Fruit fly (Drosophila melanogaster) whole organism, adult: ENCODE data around the gene Edg91.

Experiments used
- CG12768 ChIP-seq: fragments of 200-800 bp; sonication (Bioruptor generic); optimal IDR thresholded peaks from 2 replicates; lab custom pipeline; 2017; ENCODE audit warnings: missing biosample characterization, missing genetic modification characterization, mild to moderate bottlenecking, moderate library complexity, missing genetic modification reagents
- CG14711 ChIP-seq: fragments of 200-800 bp; sonication (Bioruptor generic); optimal IDR thresholded peaks from 2 replicates; lab custom pipeline; 2018; ENCODE audit warnings: missing biosample characterization, mild to moderate bottlenecking, missing genetic modification characterization, moderate library complexity
- CG1620 ChIP-seq: fragments of 200-800 bp; sonication (Bioruptor generic); optimal IDR thresholded peaks from 2 replicates; lab custom pipeline; 2016; ENCODE audit warnings: missing biosample characterization, missing genetic modification characterization
- CG33017 ChIP-seq: fragments of 200-800 bp; sonication (Bioruptor generic); optimal IDR thresholded peaks from 2 replicates; lab custom pipeline; 2018; ENCODE audit warnings: missing biosample characterization, mild to moderate bottlenecking, missing genetic modification characterization, moderate library complexity
- CG5204 ChIP-seq: fragments of 200-800 bp; sonication (Bioruptor generic); optimal IDR thresholded peaks from 2 replicates; lab custom pipeline; 2016; ENCODE audit warnings: missing biosample characterization, missing genetic modification characterization
- CG7045 ChIP-seq: fragments of 200-800 bp; sonication (Bioruptor generic); optimal IDR thresholded peaks from 2 replicates; lab custom pipeline; 2017; ENCODE audit warnings: missing biosample characterization, mild to moderate bottlenecking, missing genetic modification characterization
- CG7101 ChIP-seq: fragments of 200-800 bp; sonication (Bioruptor generic); optimal IDR thresholded peaks from 2 replicates; lab custom pipeline; 2018; ENCODE audit warnings: missing biosample characterization, mild to moderate bottlenecking, missing genetic modification characterization, moderate library complexity
- Clk ChIP-seq: fragments of 200-800 bp; sonication (Bioruptor generic); optimal IDR thresholded peaks from 2 replicates; lab custom pipeline; 2017; ENCODE audit warnings: missing biosample characterization, missing genetic modification characterization
- Crg-1 ChIP-seq: fragments of 200-800 bp; sonication (Bioruptor generic); optimal IDR thresholded peaks from 2 replicates; lab custom pipeline; 2016; ENCODE audit warnings: missing biosample characterization, missing genetic modification characterization
- Hr96 ChIP-seq: fragments of 200-800 bp; sonication (Bioruptor generic); optimal IDR thresholded peaks from 2 replicates; lab custom pipeline; 2016; ENCODE audit warnings: missing biosample characterization, missing genetic modification characterization
- Mnt ChIP-seq: fragments of 200-800 bp; sonication (Bioruptor generic); optimal IDR thresholded peaks from 2 replicates; lab custom pipeline; 2016; ENCODE audit warnings: missing biosample characterization, mild to moderate bottlenecking, missing genetic modification characterization
- bab1 ChIP-seq: fragments of 200-800 bp; sonication (Bioruptor generic); optimal IDR thresholded peaks from 3 replicates; lab custom pipeline; 2019; ENCODE audit warnings: missing biosample characterization, mild to moderate bottlenecking, missing genetic modification characterization, moderate library complexity
- cic ChIP-seq: fragments of 200-800 bp; sonication (Bioruptor generic); optimal IDR thresholded peaks from 2 replicates; lab custom pipeline; 2017; ENCODE audit warnings: missing biosample characterization, mild to moderate bottlenecking, missing genetic modification characterization, moderate library complexity
- cnc ChIP-seq, 2 experiments: fragments of >200 bp; optimal IDR thresholded peaks; 2 replicates each; lab custom pipeline; 2017
- kay ChIP-seq: fragments of 200-800 bp; sonication (Bioruptor generic); peaks from one replicate; lab custom pipeline; 2016; ENCODE audit warnings: missing biosample characterization, missing genetic modification characterization, borderline replicate concordance
- ovo ChIP-seq: fragments of 200-800 bp; sonication (Bioruptor generic); optimal IDR thresholded peaks from 2 replicates; lab custom pipeline; 2016; ENCODE audit warnings: missing biosample characterization, missing genetic modification characterization
- pad ChIP-seq: fragments of 200-800 bp; sonication (Bioruptor generic); optimal IDR thresholded peaks from 3 replicates; lab custom pipeline; 2017; ENCODE audit warnings: missing biosample characterization, missing genetic modification characterization, mild to moderate bottlenecking, moderate library complexity, missing genetic modification reagents
- tj ChIP-seq: fragments of 200-800 bp; sonication (Bioruptor generic); optimal IDR thresholded peaks from 3 replicates; lab custom pipeline; 2017; ENCODE audit warnings: missing biosample characterization, mild to moderate bottlenecking, missing genetic modification characterization, moderate library complexity
- toe ChIP-seq: fragments of 200-800 bp; sonication (Bioruptor generic); optimal IDR thresholded peaks from 2 replicates; lab custom pipeline; 2016; ENCODE audit warnings: missing biosample characterization, missing genetic modification characterization

Edg91 gene

DNA sequence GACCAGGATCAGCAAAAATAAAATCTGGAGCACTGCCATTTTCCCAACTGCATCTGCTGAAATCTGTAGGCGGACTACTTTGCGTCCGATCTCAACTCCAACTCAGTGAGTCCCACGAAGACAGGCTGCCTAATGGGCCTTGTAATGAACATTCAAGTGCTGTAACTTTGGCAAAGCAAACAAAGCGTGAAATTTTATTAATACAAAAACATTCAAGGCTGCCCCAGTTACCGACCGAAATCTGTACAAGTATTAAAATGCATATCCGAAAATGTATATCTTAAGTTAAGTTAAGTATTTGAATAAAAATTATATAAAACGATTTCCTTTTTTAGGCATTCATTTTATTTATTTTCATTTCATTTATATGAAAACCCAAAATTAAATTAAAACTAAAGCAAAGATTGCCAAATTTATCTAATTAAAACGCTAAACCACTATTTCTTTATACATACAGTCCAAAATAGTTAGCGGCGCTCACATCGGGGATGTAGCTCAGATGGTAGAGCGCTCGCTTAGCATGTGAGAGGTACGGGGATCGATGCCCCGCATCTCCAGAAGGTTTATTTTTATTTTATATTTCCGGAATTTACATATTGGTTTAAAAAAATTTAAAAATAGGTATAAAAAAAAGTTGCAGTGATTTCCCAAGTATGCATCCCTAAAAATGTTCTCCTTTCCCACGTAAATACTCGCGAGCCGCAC is 10.9 kb upstream of the Edg91 start, which contains the start of gene CG14323:
TSS of gene CG14323 (minus strand) at position 51 of the 705 bp plus-strand sequence.
- TF ChIP-seq bab1 (GFP tag; lab: Kevin White, UChicago) (peak; percentile 26), CG7045 (no peak)

- TF ChIP-seq ovo (GFP tag; lab: Kevin White, UChicago) (peak; percentile 5), CG7101 (tag; lab: Kevin White, UChicago) (no peak), pad (GFP tag; lab: Kevin White, UChicago) (no peak), CG33017 (tag; lab: Kevin White, UChicago) (peak; percentile 22), tj (no peak), CG12768 (GFP tag; lab: Kevin White, UChicago) (peak; percentile 30), Mnt (GFP tag; lab: Kevin White, UChicago) (peak; percentile 6), Hr96 (GFP tag; lab: Kevin White, UChicago) (no peak), bab1 (GFP tag; lab: Kevin White, UChicago) (peak; percentile 74)
Observed at dm6 chr3R:17619726-17620282, 8.5 kb upstream of the Edg91 start.

DNA sequence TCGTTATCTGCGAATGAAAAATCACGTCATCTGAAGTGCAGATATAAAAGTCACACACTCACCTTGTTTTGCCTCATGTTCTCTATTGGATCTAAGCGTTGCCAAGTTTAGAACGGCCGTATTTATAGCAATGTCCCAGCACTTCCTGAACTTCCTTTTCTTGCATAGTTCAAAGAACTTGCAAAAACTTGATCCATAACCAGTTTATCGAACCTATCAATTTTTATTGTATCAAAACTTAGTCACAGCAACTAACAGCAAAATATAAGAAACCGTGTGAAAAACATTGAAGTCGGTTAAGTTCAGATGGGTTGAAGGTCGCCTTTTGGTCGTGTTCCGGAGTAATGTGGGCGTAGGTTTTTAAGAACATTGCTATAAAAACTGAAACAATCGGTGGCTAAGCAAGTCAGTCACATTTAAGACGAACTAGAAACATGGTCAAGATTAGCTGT is 7.4 kb upstream of the Edg91 start, which contains the start of the genes CG14324 and CG14326:
TSS of gene CG14324 (minus strand) at position 101 of the 452 bp plus-strand sequence.
TSS of gene CG14326 (plus strand) at position 402 of the 452 bp plus-strand sequence.
- TF ChIP-seq ovo (GFP tag; lab: Kevin White, UChicago) (no peak), CG7101 (tag; lab: Kevin White, UChicago) (no peak), cnc (optimal IDR thresholded peaks at IDR 0.05; lab: Kevin White, UChicago) (no peak), CG14711 (no peak), Hr96 (GFP tag; lab: Kevin White, UChicago) (no peak)

- no peak for TF ChIP-seq CG14711
- no peak for TF ChIP-seq pad (GFP tag; lab: Kevin White, UChicago)
- TF ChIP-seq kay = no peak
- TF ChIP-seq CG1620 (GFP tag; lab: Kevin White, UChicago) = no peak
- no peak for TF ChIP-seq Hr96 (GFP tag; lab: Kevin White, UChicago)
- TF ChIP-seq CG33017 (tag; lab: Kevin White, UChicago) = no peak
Observed at dm6 chr3R:17617976-17618308, 6.6 kb upstream of the Edg91 start.

DNA sequence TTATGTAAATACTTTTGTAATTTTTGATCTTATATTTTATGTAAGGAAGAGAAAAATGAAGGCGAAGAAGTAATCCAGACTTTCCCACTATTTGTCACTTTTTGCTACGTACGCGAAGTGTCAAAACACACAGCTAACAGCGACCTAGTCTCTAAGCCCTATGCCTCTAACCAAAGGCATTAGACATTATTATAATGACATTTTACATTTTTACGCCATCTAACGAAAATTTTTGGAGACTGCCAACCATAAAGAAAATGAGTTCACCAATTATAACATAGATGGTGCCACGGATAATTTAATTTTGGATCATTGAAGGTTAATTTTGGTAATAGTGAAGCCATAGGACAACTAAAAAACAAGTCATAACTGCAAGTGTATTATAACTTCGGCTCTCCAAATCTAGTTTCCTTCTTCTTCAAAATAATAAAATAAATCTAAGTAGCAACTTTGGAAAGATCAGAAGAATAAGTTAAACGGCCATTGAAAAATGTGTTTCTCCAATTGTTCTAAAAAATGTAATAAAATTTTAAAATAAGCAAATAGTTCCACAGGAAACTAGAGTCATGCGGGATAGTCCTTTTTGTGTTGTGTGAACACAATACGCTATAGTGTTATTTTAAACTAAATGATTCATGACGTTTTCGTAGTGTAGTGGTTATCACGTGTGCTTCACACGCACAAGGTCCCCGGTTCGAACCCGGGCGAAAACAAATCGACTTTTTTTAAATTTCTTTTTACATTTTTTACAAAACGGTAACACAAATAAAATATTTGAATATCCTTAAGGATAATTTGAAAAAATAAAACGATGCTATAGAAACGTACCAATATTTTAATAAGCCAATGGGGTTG is 6.0 kb upstream of the Edg91 start:
- TF ChIP-seq ovo (GFP tag; lab: Kevin White, UChicago) (no peak), CG1620 (GFP tag; lab: Kevin White, UChicago) (peak; percentile 15), kay (peak; percentile 55), Clk (GFP tag; lab: Kevin White, UChicago) (no peak), CG12768 (GFP tag; lab: Kevin White, UChicago) (peak; percentile 9), Mnt (GFP tag; lab: Kevin White, UChicago) (no peak), toe (peak; percentile 22), Crg-1 (GFP tag; lab: Kevin White, UChicago) (peak; percentile 1), CG7101 (tag; lab: Kevin White, UChicago) (no peak), Hr96 (GFP tag; lab: Kevin White, UChicago) (peak; percentile 26), CG5204 (GFP tag; lab: Kevin White, UChicago) (peak; percentile 49), CG14711 (no peak), cnc (optimal IDR thresholded peaks at IDR 0.05; lab: Kevin White, UChicago) (no peak)

DNA sequence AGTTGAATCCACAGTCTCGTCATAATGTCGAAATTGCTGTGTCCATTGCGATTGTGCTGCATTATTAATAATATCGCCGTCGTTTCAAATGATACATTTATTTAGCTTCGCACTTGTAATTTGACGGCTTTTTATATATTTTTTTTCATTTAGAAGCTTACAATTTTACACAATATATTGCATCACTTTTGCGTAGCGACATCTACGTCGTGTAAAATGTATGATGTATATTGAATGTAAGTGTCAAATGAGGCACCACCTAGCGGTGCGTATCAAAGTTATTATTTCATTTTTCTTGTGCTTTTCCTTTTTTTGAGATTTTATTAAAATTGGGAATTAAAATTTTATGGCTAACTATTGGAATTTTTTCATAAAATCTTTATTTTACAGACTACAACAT is 5.2 kb upstream of the Edg91 start:
- TF ChIP-seq kay (no peak), cic (GFP tag; lab: Kevin White, UChicago) (no peak), bab1 (GFP tag; lab: Kevin White, UChicago) (peak; percentile 38), Mnt (GFP tag; lab: Kevin White, UChicago) (no peak)

dm6 chr3R:17615746-17616145 is 4.4 kb upstream of the Edg91 start:
- TF ChIP-seq CG12768 (GFP tag; lab: Kevin White, UChicago) = peak; percentile 54
- no peak for TF ChIP-seq bab1 (GFP tag; lab: Kevin White, UChicago)
- peak; percentile 88 for TF ChIP-seq kay
